Fruit fly (Drosophila melanogaster) whole organism, adult: Measurements from ENCODE around the gene CG17343.

Source experiments
- CG11617 ChIP-seq: fragments of 200-800 bp; sonication (Bioruptor generic); optimal IDR thresholded peaks from 2 replicates; lab custom pipeline; 2017; ENCODE audit warnings: mild to moderate bottlenecking, missing biosample characterization, missing genetic modification reagents, missing genetic modification characterization
- CG12768 ChIP-seq: fragments of 200-800 bp; sonication (Bioruptor generic); optimal IDR thresholded peaks from 2 replicates; lab custom pipeline; 2017; ENCODE audit warnings: missing biosample characterization, missing genetic modification characterization, mild to moderate bottlenecking, moderate library complexity, missing genetic modification reagents
- CG14711 ChIP-seq: fragments of 200-800 bp; sonication (Bioruptor generic); optimal IDR thresholded peaks from 2 replicates; lab custom pipeline; 2018; ENCODE audit warnings: missing biosample characterization, mild to moderate bottlenecking, missing genetic modification characterization, moderate library complexity
- CG1620 ChIP-seq: fragments of 200-800 bp; sonication (Bioruptor generic); optimal IDR thresholded peaks from 2 replicates; lab custom pipeline; 2016; ENCODE audit warnings: missing biosample characterization, missing genetic modification characterization
- CG33017 ChIP-seq: fragments of 200-800 bp; sonication (Bioruptor generic); optimal IDR thresholded peaks from 2 replicates; lab custom pipeline; 2018; ENCODE audit warnings: missing biosample characterization, mild to moderate bottlenecking, missing genetic modification characterization, moderate library complexity
- CG7101 ChIP-seq: fragments of 200-800 bp; sonication (Bioruptor generic); optimal IDR thresholded peaks from 2 replicates; lab custom pipeline; 2018; ENCODE audit warnings: missing biosample characterization, mild to moderate bottlenecking, missing genetic modification characterization, moderate library complexity
- Clk ChIP-seq: fragments of 200-800 bp; sonication (Bioruptor generic); optimal IDR thresholded peaks from 2 replicates; lab custom pipeline; 2017; ENCODE audit warnings: missing biosample characterization, missing genetic modification characterization
- Crg-1 ChIP-seq: fragments of 200-800 bp; sonication (Bioruptor generic); optimal IDR thresholded peaks from 2 replicates; lab custom pipeline; 2016; ENCODE audit warnings: missing biosample characterization, missing genetic modification characterization
- Hr96 ChIP-seq: fragments of 200-800 bp; sonication (Bioruptor generic); optimal IDR thresholded peaks from 2 replicates; lab custom pipeline; 2016; ENCODE audit warnings: missing biosample characterization, missing genetic modification characterization
- bab1 ChIP-seq: fragments of 200-800 bp; sonication (Bioruptor generic); optimal IDR thresholded peaks from 3 replicates; lab custom pipeline; 2019; ENCODE audit warnings: missing biosample characterization, mild to moderate bottlenecking, missing genetic modification characterization, moderate library complexity
- cic ChIP-seq: fragments of 200-800 bp; sonication (Bioruptor generic); optimal IDR thresholded peaks from 2 replicates; lab custom pipeline; 2017; ENCODE audit warnings: missing biosample characterization, mild to moderate bottlenecking, missing genetic modification characterization, moderate library complexity
- kay ChIP-seq: fragments of 200-800 bp; sonication (Bioruptor generic); peaks from one replicate; lab custom pipeline; 2016; ENCODE audit warnings: missing biosample characterization, missing genetic modification characterization, borderline replicate concordance
- tj ChIP-seq: fragments of 200-800 bp; sonication (Bioruptor generic); optimal IDR thresholded peaks from 3 replicates; lab custom pipeline; 2017; ENCODE audit warnings: missing biosample characterization, mild to moderate bottlenecking, missing genetic modification characterization, moderate library complexity
- toe ChIP-seq: fragments of 200-800 bp; sonication (Bioruptor generic); optimal IDR thresholded peaks from 2 replicates; lab custom pipeline; 2016; ENCODE audit warnings: missing biosample characterization, missing genetic modification characterization

dm6 chr2L:19068393-19068792 lies 3.7 kb downstream of the CG17343 start:
- TF ChIP-seq cic (GFP tag; lab: Kevin White, UChicago) (no peak), kay (GFP tag; lab: Kevin White, UChicago) (no peak), Crg-1 (no peak), CG14711 (tag; lab: Kevin White, UChicago) (no peak), bab1 (GFP tag; lab: Kevin White, UChicago) (no peak), CG11617 (no peak), toe (GFP tag; lab: Kevin White, UChicago) (no peak), tj (no peak), Clk (GFP tag; lab: Kevin White, UChicago) (no peak), Hr96 (GFP tag; lab: Kevin White, UChicago) (no peak), CG7101 (tag; lab: Kevin White, UChicago) (no peak), CG1620 (no peak), CG12768 (GFP tag; lab: Kevin White, UChicago) (no peak), CG33017 (tag; lab: Kevin White, UChicago) (no peak)
